Worm (Caenorhabditis elegans) whole organism, late embryonic: ENCODE results near the gene fbxa-83.

Experiments used
- C08G9.2 ChIP-seq: sonication (generic microtip); optimal IDR thresholded peaks from 2 replicates; lab custom pipeline; 2016; ENCODE audit warnings: mild to moderate bottlenecking, missing genetic modification characterization, moderate library complexity, missing compliant biosample characterization
- C38D4.7 ChIP-seq: fragments of 200-800 bp; sonication (Bioruptor generic); optimal IDR thresholded peaks from 2 replicates; lab custom pipeline; 2018; ENCODE audit warnings: mild to moderate bottlenecking, missing genetic modification characterization, moderate library complexity, missing compliant biosample characterization
- K09A11.1 ChIP-seq: sonication (generic microtip); optimal IDR thresholded peaks from 2 replicates; lab custom pipeline; 2017; ENCODE audit warnings: antibody characterized with exemption, mild to moderate bottlenecking, missing genetic modification characterization, missing compliant biosample characterization; ENCODE audit not compliant: insufficient read depth
- Y22D7AL.16 ChIP-seq: sonication (generic microtip); optimal IDR thresholded peaks from 2 replicates; lab custom pipeline; 2016; ENCODE audit warnings: missing genetic modification characterization, missing compliant biosample characterization
- ceh-14 ChIP-seq: sonication (generic microtip); optimal IDR thresholded peaks from 2 replicates; lab custom pipeline; 2016; ENCODE audit warnings: missing genotype, missing genetic modification characterization, missing compliant biosample characterization
- ceh-18 ChIP-seq: sonication (generic microtip); optimal IDR thresholded peaks from 2 replicates; lab custom pipeline; 2016; ENCODE audit warnings: missing genetic modification characterization, missing compliant biosample characterization
- ceh-19 ChIP-seq: fragments of 200-800 bp; sonication (Bioruptor generic); optimal IDR thresholded peaks from 2 replicates; lab custom pipeline; 2018; ENCODE audit warnings: mild to moderate bottlenecking, missing genetic modification characterization, missing compliant biosample characterization
- ceh-2 ChIP-seq: sonication (generic microtip); optimal IDR thresholded peaks from 2 replicates; lab custom pipeline; 2016; ENCODE audit warnings: missing genotype, missing genetic modification characterization, missing compliant biosample characterization
- ceh-22 ChIP-seq: sonication (generic microtip); optimal IDR thresholded peaks from 2 replicates; lab custom pipeline; 2017; ENCODE audit warnings: missing biosample characterization, missing genetic modification characterization
- ceh-24 ChIP-seq: sonication (generic microtip); optimal IDR thresholded peaks from 2 replicates; lab custom pipeline; 2016; ENCODE audit warnings: mild to moderate bottlenecking, missing genetic modification characterization, missing compliant biosample characterization
- ceh-31 ChIP-seq: sonication (generic microtip); optimal IDR thresholded peaks from 2 replicates; lab custom pipeline; 2016; ENCODE audit warnings: missing genetic modification characterization, missing compliant biosample characterization
- ceh-34 ChIP-seq: sonication (generic microtip); optimal IDR thresholded peaks from 2 replicates; lab custom pipeline; 2016; ENCODE audit warnings: mild to moderate bottlenecking, missing genetic modification characterization, missing compliant biosample characterization
- ceh-6 ChIP-seq: fragments of 200-800 bp; sonication (Bioruptor generic); optimal IDR thresholded peaks from 2 replicates; lab custom pipeline; 2018; ENCODE audit warnings: mild to moderate bottlenecking, missing genetic modification characterization, missing compliant biosample characterization
- elt-2 ChIP-seq: sonication (generic microtip); optimal IDR thresholded peaks from 2 replicates; lab custom pipeline; 2016; ENCODE audit warnings: missing genetic modification reagents, missing genetic modification characterization, missing compliant biosample characterization
- elt-4 ChIP-seq: sonication (generic microtip); optimal IDR thresholded peaks from 2 replicates; lab custom pipeline; 2016; ENCODE audit warnings: missing genetic modification characterization, missing compliant biosample characterization
- eyg-1 ChIP-seq: sonication (generic microtip); optimal IDR thresholded peaks from 2 replicates; lab custom pipeline; 2016; ENCODE audit warnings: missing genotype, missing genetic modification characterization, missing compliant biosample characterization
- fkh-6 ChIP-seq: sonication (generic microtip); optimal IDR thresholded peaks from 2 replicates; lab custom pipeline; 2016; ENCODE audit warnings: missing genetic modification characterization, missing compliant biosample characterization
- gmeb-2 ChIP-seq: sonication (generic microtip); optimal IDR thresholded peaks from 2 replicates; lab custom pipeline; 2016; ENCODE audit warnings: missing genetic modification characterization, inconsistent platforms, missing compliant biosample characterization
- hlh-13 ChIP-seq: fragments of 200-800 bp; sonication (Bioruptor generic); optimal IDR thresholded peaks from 2 replicates; lab custom pipeline; 2018; ENCODE audit warnings: mild to moderate bottlenecking, missing genetic modification characterization, missing compliant biosample characterization
- hlh-6 ChIP-seq: sonication (generic microtip); optimal IDR thresholded peaks from 2 replicates; lab custom pipeline; 2016; ENCODE audit warnings: missing genotype, missing genetic modification characterization, missing compliant biosample characterization
- hlh-8 ChIP-seq: sonication (generic microtip); optimal IDR thresholded peaks from 2 replicates; lab custom pipeline; 2016; ENCODE audit warnings: missing genotype, missing genetic modification characterization, missing compliant biosample characterization
- madf-2 ChIP-seq: sonication (generic microtip); optimal IDR thresholded peaks from 2 replicates; lab custom pipeline; 2017; ENCODE audit warnings: missing genetic modification characterization, missing compliant biosample characterization
- nfya-1 ChIP-seq: sonication (generic microtip); optimal IDR thresholded peaks from 2 replicates; lab custom pipeline; 2017; ENCODE audit warnings: missing genetic modification characterization, mild to moderate bottlenecking, missing compliant biosample characterization, antibody characterized with exemption, moderate library complexity
- pha-2 ChIP-seq: sonication (generic microtip); optimal IDR thresholded peaks from 2 replicates; lab custom pipeline; 2017; ENCODE audit warnings: mild to moderate bottlenecking, missing genetic modification characterization, missing compliant biosample characterization
- pros-1 ChIP-seq: fragments of 150-350 bp; optimal IDR thresholded peaks from 2 replicates; lab custom pipeline; 2014; ENCODE audit warnings: missing biosample characterization, missing genetic modification reagents, missing genetic modification characterization
- ref-2 ChIP-seq: sonication (generic microtip); optimal IDR thresholded peaks from 2 replicates; lab custom pipeline; 2016; ENCODE audit warnings: missing genetic modification characterization, missing compliant biosample characterization
- rnt-1 ChIP-seq: sonication (generic microtip); optimal IDR thresholded peaks from 2 replicates; lab custom pipeline; 2016; ENCODE audit warnings: missing genetic modification characterization, missing compliant biosample characterization
- sdc-2 ChIP-seq: sonication (generic microtip); optimal IDR thresholded peaks from 2 replicates; lab custom pipeline; 2016; ENCODE audit warnings: missing genotype, missing genetic modification characterization, missing compliant biosample characterization
- unc-3 ChIP-seq, 2 experiments: fragments of 200-800 bp in 1 of 2; sonication (Bioruptor generic) in 1 of 2; sonication (generic microtip) in 1 of 2; conservative IDR thresholded peaks in 1 of 2; optimal IDR thresholded peaks in 1 of 2; 2 replicates each; pipeline versions ENCODE4 v1.3.6 to Lab custom; 2016 to 2022; ENCODE audit warnings: missing compliant biosample characterization in 2 of 2, missing genetic modification characterization in 2 of 2, missing genetic modification reagents in 1 of 2
- unc-42 ChIP-seq: sonication (generic microtip); optimal IDR thresholded peaks from 2 replicates; lab custom pipeline; 2016; ENCODE audit warnings: missing genotype, missing genetic modification characterization, missing compliant biosample characterization
- unc-55 ChIP-seq: sonication (generic microtip); optimal IDR thresholded peaks from 2 replicates; lab custom pipeline; 2017; ENCODE audit warnings: missing biosample characterization, missing genetic modification reagents, missing genetic modification characterization

fbxa-83 gene

ce11 chrIV:14365837-14366378, 39.7 kb upstream of the fbxa-83 start:
- TF ChIP-seq ceh-24 (tag; lab: Kevin White, UChicago) (no peak), nfya-1 (tag; lab: Kevin White, UChicago) (peak; percentile 94)

- TF ChIP-seq ceh-14 (tag; lab: Kevin White, UChicago), result no peak
- TF ChIP-seq ceh-6, result no peak
These were observed 35.0 kb upstream of the fbxa-83 start, which contains the start of gene ssu-2 for ce11 chrIV:14361189-14361588. TSS of gene ssu-2 (plus strand) at chrIV:14361247.

- TF ChIP-seq unc-42 (tag; lab: Kevin White, UChicago), result peak; percentile 82
- TF ChIP-seq fkh-6 (tag; lab: Kevin White, UChicago), result no peak
- peak; percentile 53 for TF ChIP-seq nfya-1 (tag; lab: Kevin White, UChicago)
- TF ChIP-seq elt-4 (tag; lab: Kevin White, UChicago), result no peak
- TF ChIP-seq hlh-8 (tag; lab: Kevin White, UChicago), result peak; percentile 54
- peak; percentile 60 for TF ChIP-seq ceh-18 (tag; lab: Kevin White, UChicago)
- peak; percentile 13 for TF ChIP-seq ceh-34 (tag; lab: Kevin White, UChicago)
- TF ChIP-seq rnt-1 (tag; lab: Kevin White, UChicago), result peak; percentile 27
- peak; percentile 79 for TF ChIP-seq ceh-31 (tag; lab: Kevin White, UChicago)
- TF ChIP-seq C38D4.7 (GFP tag; lab: Kevin White, UChicago), result no peak
- no peak for TF ChIP-seq unc-3 (GFP tag; conservative IDR thresholded peaks at IDR 0.05; lab: Robert Waterston, UW)
- peak; percentile 12 for TF ChIP-seq unc-3 (tag; optimal IDR thresholded peaks at IDR 0.05; lab: Kevin White, UChicago)
- TF ChIP-seq unc-55 (GFP tag; lab: Kevin White, UChicago), result peak; percentile 76
- peak; percentile 2 for TF ChIP-seq ceh-19 (GFP tag; lab: Kevin White, UChicago)
These were observed 29.9 kb upstream of the fbxa-83 start for ce11 chrIV:14356120-14356519.

- TF ChIP-seq gmeb-2 (tag; lab: Kevin White, UChicago) (no peak), unc-42 (tag; lab: Kevin White, UChicago) (no peak), ceh-19 (GFP tag; lab: Kevin White, UChicago) (no peak)
- TF ChIP-seq, all 69 proteins: peak for 0
These were observed 24.5 kb upstream of the fbxa-83 start, which contains the start of gene oac-56 for ce11 chrIV:14350651-14351050. TSS of gene oac-56 (minus strand) at chrIV:14350751.

ce11 chrIV:14343756-14344155, 17.6 kb upstream of the fbxa-83 start, which contains the start of gene srlf-28:
TSS of gene srlf-28 (minus strand) at chrIV:14343856.
- TF ChIP-seq ref-2 (no peak), rnt-1 (tag; lab: Kevin White, UChicago) (no peak), unc-55 (GFP tag; lab: Kevin White, UChicago) (no peak), madf-2 (no peak), ceh-6 (no peak), C08G9.2 (tag; lab: Kevin White, UChicago) (no peak), Y22D7AL.16 (no peak), sdc-2 (no peak), pha-2 (tag; lab: Kevin White, UChicago) (no peak), elt-2 (no peak), pros-1 (tag; lab: Kevin White, UChicago) (no peak), K09A11.1 (tag; lab: Kevin White, UChicago) (no peak), ceh-14 (tag; lab: Kevin White, UChicago) (no peak), eyg-1 (tag; lab: Kevin White, UChicago) (no peak), ceh-2 (tag; lab: Kevin White, UChicago) (no peak), elt-4 (tag; lab: Kevin White, UChicago) (no peak), fkh-6 (tag; lab: Kevin White, UChicago) (no peak), hlh-6 (tag; lab: Kevin White, UChicago) (no peak), hlh-13 (GFP tag; lab: Kevin White, UChicago) (no peak), ceh-22 (tag; lab: Kevin White, UChicago) (no peak)
